Worm (Caenorhabditis elegans) whole organism, L2 larva: Measurements from ENCODE around the gene F08H9.4.

Experiments used
- ZK546.5 ChIP-seq: sonication (generic microtip); optimal IDR thresholded peaks from 2 replicates; lab custom pipeline; 2017; ENCODE audit warnings: missing biosample characterization, missing genetic modification characterization
- alr-1 ChIP-seq: fragments of 150-350 bp; optimal IDR thresholded peaks from 2 replicates; lab custom pipeline; 2014; ENCODE audit warnings: missing biosample characterization, missing genetic modification characterization
- blmp-1 ChIP-seq: sonication (generic microtip); optimal IDR thresholded peaks from 2 replicates; lab custom pipeline; 2017; ENCODE audit warnings: missing genetic modification characterization, mild to moderate bottlenecking, missing compliant biosample characterization, antibody characterized with exemption, moderate library complexity; ENCODE audit not compliant: insufficient read depth
- ceh-82 ChIP-seq: fragments of 150-350 bp; optimal IDR thresholded peaks from 2 replicates; lab custom pipeline; 2014; ENCODE audit warnings: missing biosample characterization, missing genetic modification characterization
- egl-27 ChIP-seq: sonication (generic microtip); optimal IDR thresholded peaks from 3 replicates; lab custom pipeline; 2017; ENCODE audit warnings: missing biosample characterization, missing genetic modification reagents, missing genetic modification characterization
- nhr-11 ChIP-seq: fragments of 150-350 bp; optimal IDR thresholded peaks from 2 replicates; lab custom pipeline; 2014; ENCODE audit warnings: missing biosample characterization, missing genetic modification characterization
- nhr-23 ChIP-seq: fragments of 150-350 bp; optimal IDR thresholded peaks from 2 replicates; lab custom pipeline; 2014; ENCODE audit warnings: missing biosample characterization, missing genetic modification reagents, missing genetic modification characterization
- unc-62 ChIP-seq: fragments of 150-350 bp; optimal IDR thresholded peaks from 2 replicates; lab custom pipeline; 2014; ENCODE audit warnings: missing biosample characterization, missing genetic modification reagents, missing genetic modification characterization
- zag-1 ChIP-seq: fragments of 150-350 bp; optimal IDR thresholded peaks from 2 replicates; lab custom pipeline; 2014; ENCODE audit warnings: missing biosample characterization, missing genetic modification characterization

DNA sequence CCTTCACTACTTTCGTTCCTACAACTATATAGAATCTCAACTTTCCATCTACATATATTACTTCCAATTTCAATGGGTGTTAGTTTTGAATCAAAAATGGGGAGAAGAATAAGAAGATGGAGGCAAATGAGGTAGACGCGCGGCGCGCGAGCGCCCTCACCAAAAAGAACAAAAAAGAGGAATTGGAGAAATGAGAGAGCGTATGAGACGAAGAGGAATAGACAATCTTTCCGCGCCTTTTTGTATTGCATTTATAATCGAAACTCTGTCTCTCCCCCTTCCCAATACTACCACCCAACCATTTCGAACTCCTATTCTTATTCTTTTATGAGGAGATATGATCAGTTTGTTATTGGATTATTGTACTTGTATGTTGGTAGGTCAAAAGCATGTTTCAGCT lies 36.3 kb upstream of the F08H9.4 start:
- TF ChIP-seq blmp-1: no peak
- no peak for TF ChIP-seq alr-1
- no peak for TF ChIP-seq egl-27
- TF ChIP-seq nhr-23 (tag; lab: Kevin White, UChicago): no peak
- no peak for TF ChIP-seq ceh-82 (tag; lab: Kevin White, UChicago)
- TF ChIP-seq unc-62 (GFP tag; lab: Kevin White, UChicago): no peak
- no peak for TF ChIP-seq ZK546.5 (tag; lab: Kevin White, UChicago)
- no peak for TF ChIP-seq zag-1
- TF ChIP-seq nhr-11 (tag; lab: Kevin White, UChicago): no peak
